Comparison of ENCODE assay signal across 1 fruit fly cellular context in the genomic region with DNA sequence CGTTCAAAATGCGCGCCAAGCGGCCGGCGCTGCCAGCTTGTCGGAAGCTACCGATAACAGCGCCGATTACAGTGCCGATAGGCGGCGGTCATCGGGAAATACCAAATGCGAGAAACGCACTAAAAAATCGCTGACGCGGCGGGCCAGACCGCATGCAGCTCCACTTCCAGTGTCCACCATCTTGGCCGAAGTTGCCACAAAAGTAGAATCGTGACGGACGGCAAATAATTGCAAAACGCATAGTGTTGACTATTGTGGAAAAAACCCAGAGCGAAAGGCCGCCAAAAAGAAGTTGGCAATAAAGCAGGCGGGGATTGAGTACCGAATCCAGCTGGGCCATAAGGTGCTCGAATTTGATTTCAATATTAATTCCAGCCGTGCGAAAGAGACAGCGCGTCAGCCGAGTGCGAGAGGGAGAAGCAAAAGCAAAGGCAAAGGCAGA.
TF ChIP-seq lines count a peak whose summit lies in the region.

Gene CG3847, plus strand, starts transcription at position 178 of the 442 bp plus-strand sequence.

TF ChIP-seq in whole organism, embryonic, 481 proteins besides CTCF, POLR2A, EP300 and RAD21 (continued from another document and continues in another):
- TF ChIP-seq CG3838 (GFP tag; optimal IDR thresholded peaks at IDR 0.05; lab: Kevin White, UChicago) (no peak), Dref (GFP tag; IDR thresholded peaks at IDR 0.05; lab: Robert Waterston, UW) (peak; percentile 96), slp2 (GFP tag; optimal IDR thresholded peaks at IDR 0.05; lab: Kevin White, UChicago) (no peak), CG11247 (GFP tag; IDR thresholded peaks at IDR 0.05; lab: Robert Waterston, UW) (0 out of 2 replicates have a peak, but pooled peaks have one; percentile 12), maf-S (GFP tag; optimal IDR thresholded peaks at IDR 0.05; lab: Kevin White, UChicago) (peak; percentile 34), CG6175 (GFP tag; IDR thresholded peaks at IDR 0.05; lab: Robert Waterston, UW) (peak; percentile 54; the same call in 1 of the 3 replicates), CG18262 (tag; optimal IDR thresholded peaks at IDR 0.05; lab: Kevin White, UChicago) (peak; percentile 25), CG3847 (GFP tag; IDR thresholded peaks at IDR 0.05; lab: Robert Waterston, UW) (peak; percentile 99), CG13624 (GFP tag; optimal IDR thresholded peaks at IDR 0.05; lab: Kevin White, UChicago) (peak; percentile 69), ro (GFP tag; IDR thresholded peaks at IDR 0.05; lab: Robert Waterston, UW) (no peak), grn (GFP tag; optimal IDR thresholded peaks at IDR 0.05; lab: Kevin White, UChicago) (no peak), Oaz (GFP tag; IDR thresholded peaks at IDR 0.05; lab: Robert Waterston, UW) (no peak), chn (GFP tag; optimal IDR thresholded peaks at IDR 0.05; lab: Kevin White, UChicago) (peak; percentile 20), Stat92E (GFP tag; optimal IDR thresholded peaks at IDR 0.05; lab: Kevin White, UChicago) (peak in 1 of 3 experiments; percentile 37), zfh1 (GFP tag; IDR thresholded peaks at IDR 0.05; lab: Robert Waterston, UW) (no peak), Rfx (GFP tag; IDR thresholded peaks at IDR 0.05; lab: Robert Waterston, UW) (peak; percentile 70), Eip74EF (GFP tag; optimal IDR thresholded peaks at IDR 0.05; lab: Kevin White, UChicago) (no peak), repo (GFP tag; optimal IDR thresholded peaks at IDR 0.05; lab: Kevin White, UChicago) (peak; percentile 46), CG4424 (GFP tag; optimal IDR thresholded peaks at IDR 0.05; lab: Kevin White, UChicago) (no peak), CG8089 (GFP tag; optimal IDR thresholded peaks at IDR 0.05; lab: Kevin White, UChicago) (peak; percentile 18), CG13894 (tag; optimal IDR thresholded peaks at IDR 0.05; lab: Kevin White, UChicago) (peak; percentile 55), H2.0 (GFP tag; IDR thresholded peaks at IDR 0.05; lab: Robert Waterston, UW) (peak; percentile 34; the same call in 1 of the 2 replicates), Bteb2 (GFP tag; optimal IDR thresholded peaks at IDR 0.05; lab: Kevin White, UChicago) (peak; percentile 44), CG14860 (GFP tag; IDR thresholded peaks at IDR 0.05; lab: Robert Waterston, UW; ENCODE audit: partially characterized antibody) (peak; percentile 52; the same call in 1 of the 3 replicates), twi (tag; optimal IDR thresholded peaks at IDR 0.05; lab: Kevin White, UChicago) (peak; percentile 37), chif (GFP tag; optimal IDR thresholded peaks at IDR 0.05; lab: Kevin White, UChicago) (peak; percentile 27 to 48), sisA (GFP tag; IDR thresholded peaks at IDR 0.05; lab: Robert Waterston, UW) (no peak), CG15011 (GFP tag; optimal IDR thresholded peaks at IDR 0.05; lab: Kevin White, UChicago) (no peak), CG8359 (GFP tag; optimal IDR thresholded peaks at IDR 0.05; lab: Kevin White, UChicago; ENCODE audit: borderline replicate concordance) (peak; percentile 84), CG1602 (GFP tag; optimal IDR thresholded peaks at IDR 0.05; lab: Kevin White, UChicago) (no peak), CG12104 (GFP tag; optimal IDR thresholded peaks at IDR 0.05; lab: Kevin White, UChicago) (no peak), oc (tag; optimal IDR thresholded peaks at IDR 0.05; lab: Kevin White, UChicago) (no peak), Mrtf (GFP tag; IDR thresholded peaks at IDR 0.05; lab: Robert Waterston, UW) (no peak), CG11723 (GFP tag; optimal IDR thresholded peaks at IDR 0.05; lab: Kevin White, UChicago) (no peak), CG7928 (GFP tag; optimal IDR thresholded peaks at IDR 0.05; lab: Kevin White, UChicago) (peak; percentile 33), ato (GFP tag; IDR thresholded peaks at IDR 0.05; lab: Robert Waterston, UW; ENCODE audit: partially characterized antibody) (peak; percentile 61), psq (GFP tag; optimal IDR thresholded peaks at IDR 0.05; lab: Kevin White, UChicago) (peak; percentile 31), zen2 (GFP tag; IDR thresholded peaks at IDR 0.05; lab: Robert Waterston, UW; ENCODE audit: partially characterized antibody) (no peak; the same call in 2 of the 3 replicates), CG13287 (GFP tag; IDR thresholded peaks at IDR 0.05; lab: Robert Waterston, UW; ENCODE audit: partially characterized antibody) (peak; percentile 76), Dp (GFP tag; optimal IDR thresholded peaks at IDR 0.05; lab: Kevin White, UChicago) (peak; percentile 97), Atf6 (GFP tag; IDR thresholded peaks at IDR 0.05; lab: Robert Waterston, UW) (no peak), Pdp1 (GFP tag; optimal IDR thresholded peaks at IDR 0.05; lab: Kevin White, UChicago) (peak; percentile 44 to 69), wdn (GFP tag; IDR thresholded peaks at IDR 0.05; lab: Robert Waterston, UW) (0 out of 2 replicates have a peak, but pooled peaks have one; percentile 25), CG1647 (GFP tag; optimal IDR thresholded peaks at IDR 0.05; lab: Kevin White, UChicago) (peak; percentile 32), CG4328 (GFP tag; optimal IDR thresholded peaks at IDR 0.05; lab: Kevin White, UChicago) (no peak), CG30403 (GFP tag; optimal IDR thresholded peaks at IDR 0.05; lab: Kevin White, UChicago) (peak; percentile 29), gce (GFP tag; IDR thresholded peaks at IDR 0.05; lab: Robert Waterston, UW) (no peak), crc (GFP tag; optimal IDR thresholded peaks at IDR 0.05; lab: Kevin White, UChicago) (no peak), cas (GFP tag; IDR thresholded peaks at IDR 0.05; lab: Robert Waterston, UW) (no peak), CG10267 (tag; optimal IDR thresholded peaks at IDR 0.05; lab: Kevin White, UChicago) (peak; percentile 91), CG9609 (GFP tag; optimal IDR thresholded peaks at IDR 0.05; lab: Kevin White, UChicago) (peak; percentile 29), GATAe (GFP tag; conservative IDR thresholded peaks at IDR 0.05; lab: Robert Waterston, UW) (no peak), BEAF-32 (GFP tag; optimal IDR thresholded peaks at IDR 0.05; lab: Kevin White, UChicago) (peak; percentile 71), pros (GFP tag; optimal IDR thresholded peaks at IDR 0.05; lab: Kevin White, UChicago) (no peak), jumu (GFP tag; optimal IDR thresholded peaks at IDR 0.05; lab: Kevin White, UChicago) (peak; percentile 67), CG6683 (GFP tag; optimal IDR thresholded peaks at IDR 0.05; lab: Kevin White, UChicago) (no peak), peb (GFP tag; IDR thresholded peaks at IDR 0.05; lab: Robert Waterston, UW) (0 out of 2 replicates have a peak, but pooled peaks have one; percentile 6), Adf1 (GFP tag; IDR thresholded peaks at IDR 0.05; lab: Robert Waterston, UW) (peak; percentile 64), gro (GFP tag; optimal IDR thresholded peaks at IDR 0.05; lab: Kevin White, UChicago) (peak; percentile 69), Usf (GFP tag; optimal IDR thresholded peaks at IDR 0.05; lab: Kevin White, UChicago) (no peak), odd (GFP tag; optimal IDR thresholded peaks at IDR 0.05; lab: Kevin White, UChicago) (no peak), CG7271 (tag; optimal IDR thresholded peaks at IDR 0.05; lab: Kevin White, UChicago) (peak; percentile 55), CG14965 (GFP tag; optimal IDR thresholded peaks at IDR 0.05; lab: Kevin White, UChicago; ENCODE audit: borderline replicate concordance) (no peak), HLH3B (GFP tag; IDR thresholded peaks at IDR 0.05; lab: Robert Waterston, UW) (no peak), shn (GFP tag; optimal IDR thresholded peaks at IDR 0.05; lab: Kevin White, UChicago) (peak; percentile 48), Dip3 (GFP tag; optimal IDR thresholded peaks at IDR 0.05; lab: Kevin White, UChicago) (peak; percentile 34), bowl (GFP tag; IDR thresholded peaks at IDR 0.05; lab: Robert Waterston, UW) (no peak), chinmo (GFP tag; IDR thresholded peaks at IDR 0.05; lab: Robert Waterston, UW; ENCODE audit: partially characterized antibody) (peak; percentile 85; the same call in 1 of the 4 replicates), CG10979 (tag; optimal IDR thresholded peaks at IDR 0.05; lab: Kevin White, UChicago) (peak; percentile 22), CG2875 (GFP tag; optimal IDR thresholded peaks at IDR 0.05; lab: Kevin White, UChicago) (no peak), Ets97D (GFP tag; optimal IDR thresholded peaks at IDR 0.05; lab: Kevin White, UChicago) (peak; percentile 96), br (optimal IDR thresholded peaks at IDR 0.05; lab: Kevin White, UChicago) (no peak), her (GFP tag; optimal IDR thresholded peaks at IDR 0.05; lab: Kevin White, UChicago) (peak; percentile 70), sr (GFP tag; IDR thresholded peaks at IDR 0.05; lab: Robert Waterston, UW) (no peak), Kr (GFP tag; optimal IDR thresholded peaks at IDR 0.05; lab: Kevin White, UChicago) (no peak), sna (GFP tag; IDR thresholded peaks at IDR 0.05; lab: Robert Waterston, UW; ENCODE audit: partially characterized antibody) (peak; percentile 46; the same call in 1 of the 2 replicates), pnt (GFP tag; optimal IDR thresholded peaks at IDR 0.05; lab: Kevin White, UChicago) (no peak), row (GFP tag; IDR thresholded peaks at IDR 0.05; lab: Robert Waterston, UW) (peak; percentile 48; the same call in 1 of the 3 replicates), CG30020 (tag; optimal IDR thresholded peaks at IDR 0.05; lab: Kevin White, UChicago) (peak; percentile 37), sqz (GFP tag; optimal IDR thresholded peaks at IDR 0.05; lab: Kevin White, UChicago) (no peak), Elba2 (GFP tag; optimal IDR thresholded peaks at IDR 0.05; lab: Kevin White, UChicago) (peak; percentile 64), unpg (GFP tag; optimal IDR thresholded peaks at IDR 0.05; lab: Kevin White, UChicago) (peak; percentile 19), CG9932 (GFP tag; IDR thresholded peaks at IDR 0.05; lab: Robert Waterston, UW) (peak; percentile 63), Scr (GFP tag; IDR thresholded peaks at IDR 0.05; lab: Robert Waterston, UW; ENCODE audit: partially characterized antibody) (peak; percentile 62), ERR (GFP tag; optimal IDR thresholded peaks at IDR 0.05; lab: Kevin White, UChicago) (peak; percentile 48), CG13296 (GFP tag; optimal IDR thresholded peaks at IDR 0.05; lab: Kevin White, UChicago) (no peak), tll (GFP tag; optimal IDR thresholded peaks at IDR 0.05; lab: Kevin White, UChicago) (peak in 1 of 2 experiments; percentile 33), NK7.1 (GFP tag; optimal IDR thresholded peaks at IDR 0.05; lab: Kevin White, UChicago) (no peak), nom (GFP tag; optimal IDR thresholded peaks at IDR 0.05; lab: Kevin White, UChicago) (peak; percentile 43), Dbx (GFP tag; IDR thresholded peaks at IDR 0.05; lab: Robert Waterston, UW) (peak; percentile 52; the same call in 2 of the 3 replicates), CG4707 (GFP tag; optimal IDR thresholded peaks at IDR 0.05; lab: Kevin White, UChicago) (no peak), vnd (GFP tag; IDR thresholded peaks at IDR 0.05; lab: Robert Waterston, UW; ENCODE audit: partially characterized antibody) (no peak), D19A (tag; optimal IDR thresholded peaks at IDR 0.05; lab: Kevin White, UChicago) (no peak), B-H1 (GFP tag; IDR thresholded peaks at IDR 0.05; lab: Robert Waterston, UW) (no peak), dimm (GFP tag; IDR thresholded peaks at IDR 0.05; lab: Robert Waterston, UW) (no peak), Ravus (GFP tag; IDR thresholded peaks at IDR 0.05; lab: Robert Waterston, UW) (no peak), Mad (GFP tag; optimal IDR thresholded peaks at IDR 0.05; lab: Kevin White, UChicago) (peak; percentile 54), Dfd (GFP tag; optimal IDR thresholded peaks at IDR 0.05; lab: Kevin White, UChicago) (no peak), kay (GFP tag; optimal IDR thresholded peaks at IDR 0.05; lab: Kevin White, UChicago) (no peak), CG18764 (GFP tag; optimal IDR thresholded peaks at IDR 0.05; lab: Kevin White, UChicago) (no peak), gcm (GFP tag; optimal IDR thresholded peaks at IDR 0.05; lab: Kevin White, UChicago) (no peak), CG18011 (GFP tag; optimal IDR thresholded peaks at IDR 0.05; lab: Kevin White, UChicago) (peak; percentile 56), CG31388 (GFP tag; optimal IDR thresholded peaks at IDR 0.05; lab: Kevin White, UChicago) (no peak), CG10654 (GFP tag; optimal IDR thresholded peaks at IDR 0.05; lab: Kevin White, UChicago) (peak; percentile 17), Chrac-16 (GFP tag; optimal IDR thresholded peaks at IDR 0.05; lab: Kevin White, UChicago) (no peak), Sox100B (GFP tag; optimal IDR thresholded peaks at IDR 0.05; lab: Kevin White, UChicago) (no peak), CG14710 (tag; optimal IDR thresholded peaks at IDR 0.05; lab: Kevin White, UChicago) (peak; percentile 92), ssp (GFP tag; IDR thresholded peaks at IDR 0.05; lab: Robert Waterston, UW) (peak; percentile 66), ap (GFP tag; IDR thresholded peaks at IDR 0.05; lab: Robert Waterston, UW) (no peak), MESR4 (GFP tag; optimal IDR thresholded peaks at IDR 0.05; lab: Kevin White, UChicago) (peak; percentile 95), disco-r (GFP tag; optimal IDR thresholded peaks at IDR 0.05; lab: Kevin White, UChicago) (no peak), CG7786 (GFP tag; optimal IDR thresholded peaks at IDR 0.05; lab: Kevin White, UChicago) (peak; percentile 35), CG34376 (GFP tag; optimal IDR thresholded peaks at IDR 0.05; lab: Kevin White, UChicago) (peak; percentile 53), fd96Cb (tag; optimal IDR thresholded peaks at IDR 0.05; lab: Kevin White, UChicago) (no peak), CG17612 (GFP tag; IDR thresholded peaks at IDR 0.05; lab: Robert Waterston, UW) (no peak), dmrt11E (tag; optimal IDR thresholded peaks at IDR 0.05; lab: Kevin White, UChicago) (no peak), dysf (GFP tag; IDR thresholded peaks at IDR 0.05; lab: Robert Waterston, UW) (peak; percentile 41; the same call in 1 of the 3 replicates), gt (GFP tag; IDR thresholded peaks at IDR 0.05; lab: Robert Waterston, UW) (no peak), CG1792 (GFP tag; optimal IDR thresholded peaks at IDR 0.05; lab: Kevin White, UChicago) (no peak), Nf-YA (GFP tag; IDR thresholded peaks at IDR 0.05; lab: Robert Waterston, UW) (no peak), CG2129 (GFP tag; IDR thresholded peaks at IDR 0.05; lab: Robert Waterston, UW; ENCODE audit: partially characterized antibody) (peak; percentile 20; the same call in 1 of the 2 replicates), stc (GFP tag; IDR thresholded peaks at IDR 0.05; lab: Robert Waterston, UW) (no peak), Hey (tag; optimal IDR thresholded peaks at IDR 0.05; lab: Kevin White, UChicago) (no peak), tin (GFP tag; optimal IDR thresholded peaks at IDR 0.05; lab: Kevin White, UChicago) (peak; percentile 12), Opbp (GFP tag; IDR thresholded peaks at IDR 0.05; lab: Robert Waterston, UW; ENCODE audit: partially characterized antibody) (peak; percentile 70)
